Fruit fly (Drosophila melanogaster) Kc167 (cell line): ENCODE results near the gene dre4.

Source experiments
- Myc ChIP-seq: fragments of >200 bp; optimal IDR thresholded peaks from 2 replicates; lab custom pipeline; 2017; ENCODE audit warnings: missing external identifiers
- h ChIP-seq: fragments of >200 bp; optimal IDR thresholded peaks from 3 replicates; lab custom pipeline; 2018; ENCODE audit warnings: missing external identifiers
- psq ChIP-seq: fragments of >200 bp; optimal IDR thresholded peaks from 2 replicates; lab custom pipeline; 2017; ENCODE audit warnings: missing external identifiers

DNA sequence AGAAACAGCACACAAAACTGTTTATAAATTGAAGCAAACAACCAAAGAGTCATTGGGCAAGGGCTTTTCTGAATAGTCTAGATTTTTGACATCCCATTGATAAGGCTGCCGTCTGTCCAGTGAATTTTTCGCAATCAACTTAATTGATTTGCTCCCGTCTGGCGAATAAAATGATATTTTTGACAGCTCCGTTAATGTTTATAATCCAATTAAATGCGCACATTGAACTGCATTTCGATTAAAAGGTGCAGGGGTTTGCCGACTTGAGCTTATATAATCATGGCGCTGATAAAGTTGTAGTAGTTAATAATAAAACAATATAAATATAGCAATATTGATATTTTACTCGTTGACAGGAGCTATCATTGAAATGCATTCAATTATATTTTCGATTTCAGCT lies 32.9 kb upstream of the dre4 start:
- no peak for TF ChIP-seq h (lab: Kevin White, UChicago)
- TF ChIP-seq Myc (lab: Kevin White, UChicago) = no peak
- TF ChIP-seq psq (lab: Kevin White, UChicago) = no peak
